Worm (Caenorhabditis elegans) whole organism, early embryonic: ENCODE results near the gene rpl-33.

Experiments
- B0310.2 ChIP-seq: sonication (generic microtip); optimal IDR thresholded peaks from 2 replicates; lab custom pipeline; 2016; ENCODE audit warnings: mild to moderate bottlenecking, missing genetic modification characterization, missing compliant biosample characterization
- F13C5.2 ChIP-seq: sonication (generic microtip); optimal IDR thresholded peaks from 2 replicates; lab custom pipeline; 2017; ENCODE audit warnings: mild to moderate bottlenecking, missing genetic modification characterization, inconsistent platforms, missing compliant biosample characterization
- aly-1 ChIP-seq: sonication (generic microtip); optimal IDR thresholded peaks from 2 replicates; lab custom pipeline; 2016; ENCODE audit warnings: missing genetic modification characterization, missing compliant biosample characterization
- ama-1 ChIP-seq: fragments of 150-350 bp; optimal IDR thresholded peaks from 2 replicates; lab custom pipeline; 2014
- ceh-36 ChIP-seq: sonication (generic microtip); optimal IDR thresholded peaks from 2 replicates; lab custom pipeline; 2016; ENCODE audit warnings: missing genetic modification characterization, inconsistent platforms, missing compliant biosample characterization
- hmbx-1 ChIP-seq: sonication (generic microtip); optimal IDR thresholded peaks from 2 replicates; lab custom pipeline; 2016; ENCODE audit warnings: mild to moderate bottlenecking, missing genetic modification characterization, missing compliant biosample characterization
- hmg-4 ChIP-seq: fragments of 200-800 bp; sonication (Bioruptor generic); optimal IDR thresholded peaks from 2 replicates; lab custom pipeline; 2018; ENCODE audit warnings: mild to moderate bottlenecking, missing genetic modification characterization, missing compliant biosample characterization
- pes-1 ChIP-seq: fragments of 200-800 bp; sonication (Bioruptor generic); IDR thresholded peaks from 2 replicates; pipeline ENCODE4 v1.3.6; 2022; ENCODE audit warnings: missing genetic modification reagents, missing genetic modification characterization, missing compliant biosample characterization
- scrt-1 ChIP-seq: fragments of 200-800 bp; sonication (Bioruptor generic); IDR thresholded peaks from 2 replicates; pipeline ENCODE4 v1.3.6; 2022; ENCODE audit warnings: missing genetic modification characterization, missing compliant biosample characterization
- tbx-37 ChIP-seq: fragments of 200-800 bp; sonication (Bioruptor generic); conservative IDR thresholded peaks from 2 replicates; pipeline ENCODE4 v1.3.6; 2022; ENCODE audit warnings: missing genetic modification reagents, missing genetic modification characterization, missing compliant biosample characterization

DNA sequence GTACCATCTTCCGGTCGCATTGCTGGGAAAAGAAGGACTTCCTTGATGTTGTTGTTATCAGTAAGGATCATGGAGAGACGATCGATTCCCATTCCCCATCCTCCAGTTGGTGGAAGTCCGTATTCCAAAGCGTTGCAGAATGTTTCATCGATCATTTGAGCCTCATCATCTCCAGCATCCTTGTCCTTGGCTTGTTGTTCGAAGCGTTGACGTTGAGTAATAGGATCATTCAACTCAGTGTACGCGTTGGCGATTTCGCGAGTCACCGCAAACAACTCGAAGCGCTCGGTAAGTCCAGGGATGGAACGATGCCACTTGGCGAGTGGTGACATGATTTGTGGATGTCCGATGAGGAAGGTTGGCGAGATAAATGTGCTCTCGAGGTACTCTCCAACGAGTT, 34.9 kb upstream of the rpl-33 start:
- TF ChIP-seq pes-1 (no peak), F13C5.2 (tag; lab: Kevin White, UChicago) (no peak), hmbx-1 (tag; lab: Kevin White, UChicago) (no peak), ceh-36 (no peak), hmg-4 (GFP tag; lab: Kevin White, UChicago) (no peak), ama-1 (no peak), tbx-37 (GFP tag; lab: Robert Waterston, UW) (no peak), aly-1 (no peak), B0310.2 (tag; lab: Kevin White, UChicago) (no peak), scrt-1 (GFP tag; lab: Robert Waterston, UW) (no peak)
